Worm (Caenorhabditis elegans): Measurements from ENCODE around the gene mrpl-39.
"Not testable (repeated sequence)": the region's sequence is repeated elsewhere in the genome, so short reads cannot be mapped to it uniquely, and the experiment has no call there.

DNA sequence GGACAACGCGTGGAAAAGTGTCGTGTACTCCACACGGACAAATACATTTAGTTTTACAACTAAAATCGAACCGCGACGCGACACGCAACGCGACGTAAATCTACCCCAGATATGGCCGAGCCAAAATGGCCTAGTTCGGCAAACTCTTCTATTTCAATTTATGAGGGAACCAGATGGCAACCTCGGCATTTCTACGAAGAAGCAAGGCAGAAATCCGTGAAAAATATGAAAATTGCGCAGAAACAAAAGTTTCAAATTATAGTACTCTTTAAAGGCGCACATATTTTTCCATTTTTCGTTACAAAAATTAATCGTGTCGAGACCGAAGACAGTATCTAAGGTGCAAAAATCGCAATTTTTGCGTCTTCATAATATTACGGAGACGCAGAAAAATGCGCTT is 6.6 kb upstream of the mrpl-39 start, which contains the start of gene Y46H3A.5:
- not testable (repeated sequence) for TF ChIP-seq tbx-2 (tag; optimal IDR thresholded peaks at IDR 0.05); pag-3 (tag; optimal IDR thresholded peaks at IDR 0.05; ENCODE audit: borderline replicate concordance); pha-4 (tag; optimal IDR thresholded peaks at IDR 0.05); T23F11.4 (GFP tag; optimal IDR thresholded peaks at IDR 0.05); hlh-30 (tag; optimal IDR thresholded peaks at IDR 0.05; ENCODE audit: insufficient read depth); fkh-10 (GFP tag; optimal IDR thresholded peaks at IDR 0.05); Y22D7AL.16 (tag; optimal IDR thresholded peaks at IDR 0.05); ceh-2 (tag; optimal IDR thresholded peaks at IDR 0.05); npax-4 (tag; optimal IDR thresholded peaks at IDR 0.05); pros-1 (tag; optimal IDR thresholded peaks at IDR 0.05)
